Fruit fly (Drosophila melanogaster): ENCODE data around the gene CG13727.

DNA sequence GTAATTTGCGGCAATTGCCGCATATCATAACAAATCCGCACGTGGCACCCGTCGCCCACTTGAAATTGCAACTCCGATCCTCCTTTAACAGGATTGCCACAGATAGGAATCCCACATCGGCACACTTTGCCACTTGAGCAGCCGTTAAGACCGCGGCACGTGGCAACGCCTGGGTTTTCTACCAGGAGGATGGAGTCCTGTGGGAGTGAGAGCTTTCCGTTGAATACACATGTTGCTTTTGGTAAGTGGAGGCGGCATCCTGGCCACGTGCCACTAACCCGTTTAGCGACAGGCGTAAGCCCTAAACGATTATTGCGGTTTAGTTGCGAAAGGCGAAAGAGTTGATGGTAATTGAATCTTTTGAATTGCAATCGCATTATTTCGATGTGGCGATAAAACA, 17.4 kb upstream of the CG13727 start:
- TF ChIP-seq kay (GFP tag; ENCODE audit: borderline replicate concordance), result no peak
- no peak for TF ChIP-seq Crg-1 (GFP tag; optimal IDR thresholded peaks at IDR 0.05)
- TF ChIP-seq CG14711 (tag; optimal IDR thresholded peaks at IDR 0.05), result no peak
- no peak for TF ChIP-seq CG12768 (GFP tag; optimal IDR thresholded peaks at IDR 0.05)
- TF ChIP-seq CG7045 (GFP tag; optimal IDR thresholded peaks at IDR 0.05), result no peak
- no peak for TF ChIP-seq CG5204 (GFP tag; optimal IDR thresholded peaks at IDR 0.05)
- TF ChIP-seq ovo (GFP tag; optimal IDR thresholded peaks at IDR 0.05), result no peak
- no peak for TF ChIP-seq Clk (GFP tag; optimal IDR thresholded peaks at IDR 0.05)
- no peak for TF ChIP-seq CG1620 (GFP tag; optimal IDR thresholded peaks at IDR 0.05)
- TF ChIP-seq CG7101 (tag; optimal IDR thresholded peaks at IDR 0.05), result no peak
- TF ChIP-seq pad (GFP tag; optimal IDR thresholded peaks at IDR 0.05), result no peak
- TF ChIP-seq CG11617 (GFP tag; optimal IDR thresholded peaks at IDR 0.05), result no peak

Measured in whole organism, adult.